Worm (Caenorhabditis elegans) whole organism, dauer: ENCODE results near the gene F19H6.4.

Source experiments
- unc-62 ChIP-seq: sonication (generic microtip); optimal IDR thresholded peaks from 2 replicates; lab custom pipeline; 2017; ENCODE audit warnings: missing biosample characterization, missing genetic modification reagents, missing genetic modification characterization

F19H6.4 gene

ce11 chrX:12365388-12365787 is at the start of gene F19H6.4:
Gene F19H6.4, plus strand, starts transcription at chrX:12365688.
- no peak for TF ChIP-seq unc-62 (GFP tag; lab: Kevin White, UChicago)

- no peak for TF ChIP-seq unc-62 (GFP tag; lab: Kevin White, UChicago)
Observed at ce11 chrX:12317560-12317959, 47.9 kb upstream of the F19H6.4 start.

- no peak for TF ChIP-seq unc-62 (GFP tag; lab: Kevin White, UChicago)
Observed at ce11 chrX:12320737-12321136, 44.8 kb upstream of the F19H6.4 start, which contains the start of gene ceh-40. Gene ceh-40, minus strand, starts transcription at chrX:12320777.

ce11 chrX:12321357-12321756 is 44.1 kb upstream of the F19H6.4 start, which contains the start of gene F17A2.13:
Gene F17A2.13, plus strand, starts transcription at chrX:12321657.
- no peak for TF ChIP-seq unc-62 (GFP tag; lab: Kevin White, UChicago)

- TF ChIP-seq unc-62 (GFP tag; lab: Kevin White, UChicago): no peak
Observed at ce11 chrX:12323439-12323838, 42.0 kb upstream of the F19H6.4 start, which contains the start of gene srd-40. Gene srd-40, plus strand, starts transcription at chrX:12323739.

- TF ChIP-seq unc-62 (GFP tag; lab: Kevin White, UChicago): no peak
Observed at ce11 chrX:12326424-12326823, 39.1 kb upstream of the F19H6.4 start, which contains the start of gene srd-41. Gene srd-41, plus strand, starts transcription at chrX:12326724.

ce11 chrX:12328676-12329075 is 36.8 kb upstream of the F19H6.4 start, which contains the start of gene srd-45:
Gene srd-45, plus strand, starts transcription at chrX:12328976.
- TF ChIP-seq unc-62 (GFP tag; lab: Kevin White, UChicago): no peak

ce11 chrX:12331795-12332194 is 33.7 kb upstream of the F19H6.4 start, which contains the start of gene srd-46:
Gene srd-46, plus strand, starts transcription at chrX:12332095.
- TF ChIP-seq unc-62 (GFP tag; lab: Kevin White, UChicago): no peak

- TF ChIP-seq unc-62 (GFP tag; lab: Kevin White, UChicago): no peak
Observed at ce11 chrX:12333479-12333878, 32.0 kb upstream of the F19H6.4 start, which contains the start of gene srd-47. Gene srd-47, plus strand, starts transcription at chrX:12333642.

ce11 chrX:12335808-12336207 is 29.7 kb upstream of the F19H6.4 start, which contains the start of gene srd-48:
Gene srd-48, plus strand, starts transcription at chrX:12336108.
- TF ChIP-seq unc-62 (GFP tag; lab: Kevin White, UChicago): no peak

ce11 chrX:12337846-12338490 is 27.5 kb upstream of the F19H6.4 start, which contains the start of gene srd-44:
Gene srd-44, plus strand, starts transcription at chrX:12338440.
- TF ChIP-seq unc-62 (GFP tag; lab: Kevin White, UChicago): no peak

- TF ChIP-seq unc-62 (GFP tag; lab: Kevin White, UChicago): no peak
Observed at ce11 chrX:12341338-12341737, 24.1 kb upstream of the F19H6.4 start, which contains the start of gene zig-2. Gene zig-2, minus strand, starts transcription at chrX:12341438.

ce11 chrX:12343279-12343678 is 22.2 kb upstream of the F19H6.4 start, which contains the start of the genes nspc-9 and nspc-10:
Gene nspc-9, minus strand, starts transcription at chrX:12343379.
Gene nspc-10, plus strand, starts transcription at chrX:12343609.
- TF ChIP-seq unc-62 (GFP tag; lab: Kevin White, UChicago): no peak

ce11 chrX:12346729-12347128 is 18.8 kb upstream of the F19H6.4 start, which contains the start of gene F42F12.11:
Gene F42F12.11, plus strand, starts transcription at chrX:12347029.
- no peak for TF ChIP-seq unc-62 (GFP tag; lab: Kevin White, UChicago)

ce11 chrX:12347822-12348221 is 17.7 kb upstream of the F19H6.4 start:
- no peak for TF ChIP-seq unc-62 (GFP tag; lab: Kevin White, UChicago)

ce11 chrX:12348329-12348728 is 17.2 kb upstream of the F19H6.4 start, which contains the start of gene F42F12.14:
Gene F42F12.14, plus strand, starts transcription at chrX:12348629.
- TF ChIP-seq unc-62 (GFP tag; lab: Kevin White, UChicago): no peak
